Worm (Caenorhabditis elegans): ENCODE measurements around the gene srt-47.
"Not testable (repeated sequence)": the region's sequence is repeated elsewhere in the genome, so short reads cannot be mapped to it uniquely, and the experiment has no call there.

srt-47 gene

DNA sequence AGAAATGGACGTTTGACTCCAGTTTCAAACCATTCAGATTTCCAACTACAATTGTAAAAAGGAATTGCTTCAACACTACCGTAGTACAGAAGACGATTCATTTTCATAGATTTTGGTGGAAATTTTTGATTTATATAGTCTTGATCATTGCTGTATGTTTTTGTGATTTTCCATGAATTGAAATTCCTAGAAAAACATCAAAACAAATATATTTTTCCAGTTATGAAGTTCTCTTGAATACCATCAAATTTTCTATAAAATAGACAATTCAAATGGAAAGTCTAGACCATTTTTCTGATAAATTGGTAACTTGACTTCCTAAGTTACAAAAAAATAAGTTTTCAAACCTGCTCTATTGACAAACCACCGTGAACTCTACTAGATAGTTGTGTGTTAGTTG lies 15.6 kb upstream of the srt-47 start, which contains the start of gene srt-48:
TSS of gene srt-48 (minus strand) at position 101 of the 400 bp plus-strand sequence.
- TF ChIP-seq nfya-2 (GFP tag; IDR thresholded peaks at IDR 0.05) (no peak), snpc-1.1 (tag; optimal IDR thresholded peaks at IDR 0.05; ENCODE audit: insufficient read depth) (no peak), lsy-27 (tag; optimal IDR thresholded peaks at IDR 0.05; ENCODE audit: borderline replicate concordance, insufficient read depth) (no peak), F23B12.7 (tag; optimal IDR thresholded peaks at IDR 0.05; ENCODE audit: insufficient read depth) (no peak), Y56A3A.18 (GFP tag; IDR thresholded peaks at IDR 0.05) (no peak), let-607 (tag; optimal IDR thresholded peaks at IDR 0.05) (no peak)

- TF ChIP-seq egl-44 (GFP tag; IDR thresholded peaks at IDR 0.05) = no peak
- TF ChIP-seq let-526 (GFP tag; IDR thresholded peaks at IDR 0.05) = no peak
- no peak for TF ChIP-seq F39B2.1 (GFP tag; IDR thresholded peaks at IDR 0.05)
- no peak for TF ChIP-seq xnd-1 (tag; optimal IDR thresholded peaks at IDR 0.05)
- TF ChIP-seq mxl-1 (tag; optimal IDR thresholded peaks at IDR 0.05) = no peak
- TF ChIP-seq chd-7 (tag; optimal IDR thresholded peaks at IDR 0.05) = no peak
- TF ChIP-seq ztf-25 (GFP tag; IDR thresholded peaks at IDR 0.05) = no peak
- no peak for TF ChIP-seq nhr-90 (tag; optimal IDR thresholded peaks at IDR 0.05)
- TF ChIP-seq fkh-3 (tag; optimal IDR thresholded peaks at IDR 0.05) = no peak
- TF ChIP-seq lin-40 (tag; optimal IDR thresholded peaks at IDR 0.05) = no peak
- no peak for TF ChIP-seq gei-17 (GFP tag; optimal IDR thresholded peaks at IDR 0.05)
- no peak for TF ChIP-seq unc-130 (GFP tag; optimal IDR thresholded peaks at IDR 0.05)
- no peak for TF ChIP-seq F49E8.2 (tag; optimal IDR thresholded peaks at IDR 0.05; ENCODE audit: insufficient read depth)
- no peak for TF ChIP-seq ztf-3 (GFP tag; optimal IDR thresholded peaks at IDR 0.05)
- TF ChIP-seq nhr-80 (tag; optimal IDR thresholded peaks at IDR 0.05) = no peak
- no peak for TF ChIP-seq dox-1 (GFP tag; IDR thresholded peaks at IDR 0.05)
- TF ChIP-seq Y53F4B.3 (GFP tag; IDR thresholded peaks at IDR 0.05) = no peak
- no peak for TF ChIP-seq bed-1 (GFP tag; IDR thresholded peaks at IDR 0.05)
- TF ChIP-seq tlf-1 (GFP tag; optimal IDR thresholded peaks at IDR 0.05) = no peak
Measured at ce11 chrIV:15065653-15066052, 12.5 kb upstream of the srt-47 start, which contains the start of gene Y41E3.18. TSS of gene Y41E3.18 (minus strand) at chrIV:15065753.

- TF ChIP-seq madf-8 (GFP tag; conservative IDR thresholded peaks at IDR 0.05) (no peak), B0035.1 (tag; optimal IDR thresholded peaks at IDR 0.05) (no peak), attf-5 (GFP tag; optimal IDR thresholded peaks at IDR 0.05) (no peak)
Measured at ce11 chrIV:15063789-15064188, 10.6 kb upstream of the srt-47 start.

DNA sequence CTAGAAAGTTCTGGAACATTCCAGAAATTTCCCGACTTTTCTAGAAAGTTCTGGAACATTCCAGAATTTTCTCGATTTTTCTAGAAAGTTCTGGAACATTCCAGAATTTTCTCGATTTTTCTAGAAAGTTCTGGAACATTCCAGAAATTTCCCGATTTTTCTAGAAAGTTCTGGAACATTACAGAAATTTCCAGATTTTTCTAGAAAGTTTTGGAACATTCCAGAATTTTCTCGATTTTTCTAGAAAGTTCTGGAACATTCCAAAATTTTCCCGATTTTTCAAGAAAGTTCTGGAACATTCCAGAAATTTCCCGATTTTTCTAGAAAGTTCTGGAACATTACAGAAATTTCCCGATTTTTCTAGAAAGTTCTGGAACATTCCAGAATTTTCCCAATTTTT lies 6.0 kb upstream of the srt-47 start:
- TF ChIP-seq nfyb-1 (GFP tag; IDR thresholded peaks at IDR 0.05) (peak; percentile 92), pbrm-1 (GFP tag; IDR thresholded peaks at IDR 0.05) (peak; percentile 97), mel-28 (tag; optimal IDR thresholded peaks at IDR 0.05; ENCODE audit: borderline replicate concordance) (peak; percentile 83), mcd-1 (GFP tag; IDR thresholded peaks at IDR 0.05) (peak; percentile 62; the same call in 1 of the 2 replicates), cebp-1 (GFP tag; IDR thresholded peaks at IDR 0.05) (peak; percentile 76), ztf-25 (GFP tag; IDR thresholded peaks at IDR 0.05) (peak; percentile 99), madf-8 (GFP tag; conservative IDR thresholded peaks at IDR 0.05) (peak; percentile 63), ceh-91 (GFP tag; IDR thresholded peaks at IDR 0.05) (peak; percentile 79), hmg-1.2 (GFP tag; IDR thresholded peaks at IDR 0.05) (0 out of 2 replicates have a peak, but pooled peaks have one; percentile 13), K11D2.4 (GFP tag; IDR thresholded peaks at IDR 0.05) (peak; percentile 53; the same call in 1 of the 2 replicates), gei-17 (GFP tag; optimal IDR thresholded peaks at IDR 0.05) (peak; percentile 61), B0019.2 (GFP tag; conservative IDR thresholded peaks at IDR 0.05) (peak; percentile 91), ztf-6 (GFP tag; IDR thresholded peaks at IDR 0.05) (0 out of 2 replicates have a peak, but pooled peaks have one; percentile 70), bed-1 (GFP tag; IDR thresholded peaks at IDR 0.05) (peak; percentile 78), Y67H2A.10 (GFP tag; conservative IDR thresholded peaks at IDR 0.05) (peak; percentile 95), aptf-2 (GFP tag; conservative IDR thresholded peaks at IDR 0.05) (peak; percentile 88), rcor-1 (GFP tag; IDR thresholded peaks at IDR 0.05) (peak; percentile 98), Y95B8A.8 (GFP tag; IDR thresholded peaks at IDR 0.05) (peak; percentile 98), nfya-2 (GFP tag; IDR thresholded peaks at IDR 0.05) (peak; percentile 84; the same call in 1 of the 2 replicates)
- not testable (repeated sequence) for TF ChIP-seq cebp-1 (tag; optimal IDR thresholded peaks at IDR 0.05)
